Worm (Caenorhabditis elegans) whole organism, L1 larva: ENCODE measurements around the gene F01F1.3.

Experiments used
- C04F5.9 ChIP-seq: sonication (generic microtip); optimal IDR thresholded peaks from 2 replicates; lab custom pipeline; 2016; ENCODE audit warnings: missing genetic modification characterization, missing compliant biosample characterization
- C34B4.2 ChIP-seq: sonication (generic microtip); optimal IDR thresholded peaks from 2 replicates; lab custom pipeline; 2017; ENCODE audit warnings: mild to moderate bottlenecking, missing genetic modification characterization, missing compliant biosample characterization
- F16B12.6 ChIP-seq: fragments of 150-350 bp; optimal IDR thresholded peaks from 2 replicates; lab custom pipeline; 2014; ENCODE audit warnings: missing biosample characterization, missing genetic modification characterization
- Y116A8C.19 ChIP-seq: sonication (generic microtip); optimal IDR thresholded peaks from 2 replicates; lab custom pipeline; 2016; ENCODE audit warnings: missing compliant biosample characterization, missing genetic modification characterization, borderline replicate concordance
- alr-1 ChIP-seq: fragments of 200-800 bp; sonication (Bioruptor generic); optimal IDR thresholded peaks from 2 replicates; lab custom pipeline; 2018; ENCODE audit warnings: borderline replicate concordance, mild to moderate bottlenecking, missing genetic modification characterization, missing compliant biosample characterization
- aly-2 ChIP-seq: fragments of 150-350 bp; optimal IDR thresholded peaks from 2 replicates; lab custom pipeline; 2014; ENCODE audit warnings: missing biosample characterization, missing genetic modification characterization
- ama-1 ChIP-seq: fragments of 150-350 bp; optimal IDR thresholded peaks from 2 replicates; lab custom pipeline; 2014
- ceh-8 ChIP-seq: fragments of 200-800 bp; sonication (Bioruptor generic); optimal IDR thresholded peaks from 2 replicates; lab custom pipeline; 2018; ENCODE audit warnings: mild to moderate bottlenecking, missing genetic modification characterization, moderate library complexity, missing compliant biosample characterization
- ceh-82 ChIP-seq, 3 experiments: fragments of 150-350 bp in 1 of 3; sonication (generic microtip) in 2 of 3; optimal IDR thresholded peaks; 2 replicates each; lab custom pipeline; 2014 to 2017; ENCODE audit warnings: missing biosample characterization in 3 of 3, missing genetic modification characterization in 3 of 3
- ceh-90 ChIP-seq: sonication (generic microtip); optimal IDR thresholded peaks from 2 replicates; lab custom pipeline; 2016; ENCODE audit warnings: missing genetic modification characterization, missing compliant biosample characterization
- ces-1 ChIP-seq: fragments of 150-350 bp; optimal IDR thresholded peaks from 2 replicates; lab custom pipeline; 2014; ENCODE audit warnings: missing biosample characterization, missing genetic modification reagents, missing genetic modification characterization
- dpl-1 ChIP-seq, 3 experiments: fragments of 150-350 bp in 2 of 3; sonication (generic microtip) in 1 of 3; optimal IDR thresholded peaks; 2 replicates each; lab custom pipeline; 2014 to 2017; ENCODE audit warnings: missing biosample characterization in 3 of 3, missing genetic modification characterization in 3 of 3, missing genetic modification reagents in 3 of 3
- dsc-1 ChIP-seq: sonication (generic microtip); optimal IDR thresholded peaks from 2 replicates; lab custom pipeline; 2016; ENCODE audit warnings: mild to moderate bottlenecking, missing genetic modification characterization, missing compliant biosample characterization
- efl-1 ChIP-seq, 4 experiments: fragments of 150-350 bp; optimal IDR thresholded peaks in 3 of 4; peaks in 1 of 4; 1 replicate in 1 of 4; 2 replicates in 3 of 4; lab custom pipeline; 2014; ENCODE audit warnings: missing biosample characterization in 2 of 4, missing genetic modification characterization in 2 of 4, missing genetic modification reagents in 2 of 4
- egl-13 ChIP-seq: sonication (generic microtip); optimal IDR thresholded peaks from 2 replicates; lab custom pipeline; 2016; ENCODE audit warnings: missing genotype, missing genetic modification reagents, missing genetic modification characterization, missing compliant biosample characterization
- elt-2 ChIP-seq: sonication (generic microtip); optimal IDR thresholded peaks from 2 replicates; lab custom pipeline; 2016; ENCODE audit warnings: missing genetic modification characterization, mild to moderate bottlenecking, inconsistent platforms, missing compliant biosample characterization, missing genetic modification reagents
- fkh-10 ChIP-seq: sonication (generic microtip); optimal IDR thresholded peaks from 2 replicates; lab custom pipeline; 2017; ENCODE audit warnings: missing biosample characterization, missing genetic modification reagents, missing genetic modification characterization
- fkh-4 ChIP-seq: sonication (generic microtip); optimal IDR thresholded peaks from 2 replicates; lab custom pipeline; 2016; ENCODE audit warnings: missing compliant biosample characterization, missing genetic modification characterization, borderline replicate concordance
- hlh-17 ChIP-seq: fragments of 200-800 bp; sonication (Bioruptor generic); optimal IDR thresholded peaks from 2 replicates; lab custom pipeline; 2018; ENCODE audit warnings: missing genetic modification characterization, mild to moderate bottlenecking, missing compliant biosample characterization, moderate library complexity, borderline replicate concordance
- hlh-4 ChIP-seq: sonication (generic microtip); optimal IDR thresholded peaks from 2 replicates; lab custom pipeline; 2016; ENCODE audit warnings: mild to moderate bottlenecking, missing genetic modification characterization, missing compliant biosample characterization
- hpl-2 ChIP-seq: fragments of 150-350 bp; optimal IDR thresholded peaks from 2 replicates; lab custom pipeline; 2014; ENCODE audit warnings: missing biosample characterization, missing genetic modification reagents, missing genetic modification characterization
- irx-1 ChIP-seq: sonication (generic microtip); optimal IDR thresholded peaks from 2 replicates; lab custom pipeline; 2016; ENCODE audit warnings: missing genetic modification characterization, missing compliant biosample characterization
- jun-1 ChIP-seq: fragments of 150-350 bp; optimal IDR thresholded peaks from 2 replicates; lab custom pipeline; 2014; ENCODE audit warnings: missing biosample characterization, missing genetic modification reagents, missing genetic modification characterization
- lin-13 ChIP-seq: fragments of 150-350 bp; optimal IDR thresholded peaks from 2 replicates; lab custom pipeline; 2014; ENCODE audit warnings: missing biosample characterization, missing genetic modification reagents, missing genetic modification characterization
- lin-15B ChIP-seq: fragments of 150-350 bp; sonication (generic microtip); optimal IDR thresholded peaks from 3 replicates; lab custom pipeline; 2014; ENCODE audit warnings: missing biosample characterization, missing genetic modification characterization
- lsy-2 ChIP-seq, 2 experiments: fragments of 150-350 bp; optimal IDR thresholded peaks; 2 replicates each; lab custom pipeline; 2014; ENCODE audit warnings: missing biosample characterization in 2 of 2, missing genetic modification characterization in 2 of 2
- mab-9 ChIP-seq: fragments of 200-800 bp; sonication (Bioruptor generic); IDR thresholded peaks from 2 replicates; pipeline ENCODE4 v1.3.6; 2022; ENCODE audit warnings: missing genetic modification reagents, missing genetic modification characterization, missing compliant biosample characterization
- mep-1 ChIP-seq: fragments of 150-350 bp; optimal IDR thresholded peaks from 2 replicates; lab custom pipeline; 2014; ENCODE audit warnings: missing biosample characterization, missing genetic modification characterization
- nhr-11 ChIP-seq: fragments of 150-350 bp; optimal IDR thresholded peaks from 2 replicates; lab custom pipeline; 2014; ENCODE audit warnings: missing biosample characterization, missing genetic modification characterization
- nhr-19 ChIP-seq: fragments of 200-800 bp; sonication (Bioruptor generic); conservative IDR thresholded peaks from 2 replicates; pipeline ENCODE4 v1.3.6; 2022; ENCODE audit warnings: missing genetic modification characterization, missing compliant biosample characterization
- nhr-28 ChIP-seq: fragments of 150-350 bp; optimal IDR thresholded peaks from 2 replicates; lab custom pipeline; 2014; ENCODE audit warnings: missing biosample characterization, missing genetic modification characterization
- nhr-71 ChIP-seq: sonication (generic microtip); optimal IDR thresholded peaks from 2 replicates; lab custom pipeline; 2016; ENCODE audit warnings: mild to moderate bottlenecking, missing genetic modification characterization, moderate library complexity, missing compliant biosample characterization
- nhr-77 ChIP-seq: fragments of 150-350 bp; optimal IDR thresholded peaks from 2 replicates; lab custom pipeline; 2014; ENCODE audit warnings: missing biosample characterization, missing genetic modification characterization
- nhr-84 ChIP-seq: sonication (generic microtip); optimal IDR thresholded peaks from 2 replicates; lab custom pipeline; 2017; ENCODE audit warnings: missing biosample characterization, missing genetic modification characterization
- pax-3 ChIP-seq: fragments of 200-800 bp; sonication (Bioruptor generic); optimal IDR thresholded peaks from 2 replicates; lab custom pipeline; 2018; ENCODE audit warnings: mild to moderate bottlenecking, missing genetic modification characterization, moderate library complexity, missing compliant biosample characterization
- rnt-1 ChIP-seq: sonication (generic microtip); optimal IDR thresholded peaks from 2 replicates; lab custom pipeline; 2016; ENCODE audit warnings: mild to moderate bottlenecking, missing genetic modification characterization, moderate library complexity, missing compliant biosample characterization
- skn-1 ChIP-seq: fragments of 150-350 bp; optimal IDR thresholded peaks from 2 replicates; lab custom pipeline; 2014; ENCODE audit warnings: missing biosample characterization, missing genetic modification characterization
- snpc-4 ChIP-seq: fragments of 150-350 bp; optimal IDR thresholded peaks from 2 replicates; lab custom pipeline; 2014; ENCODE audit warnings: missing biosample characterization, missing genetic modification characterization
- sox-4 ChIP-seq: sonication (generic microtip); optimal IDR thresholded peaks from 2 replicates; lab custom pipeline; 2016; ENCODE audit warnings: missing genetic modification characterization, missing compliant biosample characterization
- sptf-1 ChIP-seq: fragments of 150-350 bp; optimal IDR thresholded peaks from 2 replicates; lab custom pipeline; 2014; ENCODE audit warnings: missing biosample characterization, missing genetic modification characterization
- sup-37 ChIP-seq: fragments of 200-800 bp; sonication (Bioruptor generic); optimal IDR thresholded peaks from 2 replicates; lab custom pipeline; 2018; ENCODE audit warnings: mild to moderate bottlenecking, missing genetic modification characterization, missing compliant biosample characterization
- swsn-7 ChIP-seq: sonication (generic microtip); optimal IDR thresholded peaks from 2 replicates; lab custom pipeline; 2016; ENCODE audit warnings: missing genetic modification characterization, missing compliant biosample characterization
- tbx-2 ChIP-seq: sonication (generic microtip); optimal IDR thresholded peaks from 2 replicates; lab custom pipeline; 2016; ENCODE audit warnings: missing genetic modification characterization, missing compliant biosample characterization
- tlp-1 ChIP-seq: fragments of 150-350 bp; optimal IDR thresholded peaks from 2 replicates; lab custom pipeline; 2014; ENCODE audit warnings: missing biosample characterization, missing genetic modification characterization
- unc-130 ChIP-seq: fragments of 150-350 bp; optimal IDR thresholded peaks from 2 replicates; lab custom pipeline; 2017; ENCODE audit warnings: missing biosample characterization, missing genetic modification characterization, inconsistent platforms
- unc-62 ChIP-seq: fragments of 150-350 bp; optimal IDR thresholded peaks from 2 replicates; lab custom pipeline; 2014; ENCODE audit warnings: missing biosample characterization, missing genetic modification reagents, missing genetic modification characterization
- unc-86 ChIP-seq: sonication (generic microtip); optimal IDR thresholded peaks from 2 replicates; lab custom pipeline; 2016; ENCODE audit warnings: missing genetic modification characterization, missing compliant biosample characterization
- vab-15 ChIP-seq: sonication (generic microtip); optimal IDR thresholded peaks from 2 replicates; lab custom pipeline; 2017; ENCODE audit warnings: missing genotype, mild to moderate bottlenecking, missing genetic modification characterization, missing compliant biosample characterization
- xbp-1 ChIP-seq: sonication (generic microtip); optimal IDR thresholded peaks from 2 replicates; lab custom pipeline; 2016; ENCODE audit warnings: missing genetic modification characterization, missing compliant biosample characterization
- zag-1 ChIP-seq: fragments of 150-350 bp; optimal IDR thresholded peaks from 2 replicates; lab custom pipeline; 2014; ENCODE audit warnings: missing biosample characterization, missing genetic modification characterization
- zip-4 ChIP-seq: fragments of 200-800 bp; sonication (Bioruptor generic); optimal IDR thresholded peaks from 2 replicates; lab custom pipeline; 2018; ENCODE audit warnings: mild to moderate bottlenecking, missing genetic modification characterization, moderate library complexity, missing compliant biosample characterization
- ztf-11 ChIP-seq, 2 experiments: sonication (generic microtip); optimal IDR thresholded peaks; 2 replicates each; lab custom pipeline; 2016 to 2017; ENCODE audit warnings: missing genetic modification characterization in 2 of 2, missing biosample characterization in 1 of 2, missing compliant biosample characterization in 1 of 2
- ztf-4 ChIP-seq: fragments of 150-350 bp; optimal IDR thresholded peaks from 2 replicates; lab custom pipeline; 2014; ENCODE audit warnings: missing biosample characterization, missing genetic modification characterization

The F01F1.3 gene

ce11 chrIII:5871760-5872159, at the start of gene F01F1.3, which contains the start of gene F01F1.11:
Gene F01F1.3 (plus strand): TSS chrIII:5871938.
Gene F01F1.11 (minus strand): TSS chrIII:5871877.
- TF ChIP-seq fkh-4 (tag; lab: Kevin White, UChicago) (peak; percentile 81), nhr-19 (GFP tag; lab: Robert Waterston, UW) (peak; percentile 89), F16B12.6 (tag; lab: Kevin White, UChicago) (peak; percentile 48), lsy-2 (tag; optimal IDR thresholded peaks at IDR 0.05; lab: Kevin White, UChicago) (peak; percentile 84 to 88), snpc-4 (tag; lab: Kevin White, UChicago) (peak; percentile 2), dsc-1 (tag; lab: Kevin White, UChicago) (peak; percentile 59), hlh-17 (no peak), sup-37 (peak; percentile 12), C34B4.2 (tag; lab: Kevin White, UChicago) (no peak), ceh-90 (peak; percentile 91), zag-1 (tag; lab: Kevin White, UChicago) (no peak), nhr-84 (no peak), nhr-77 (tag; lab: Kevin White, UChicago) (peak; percentile 54), alr-1 (no peak), sox-4 (tag; lab: Kevin White, UChicago) (peak; percentile 92), tbx-2 (tag; lab: Kevin White, UChicago) (peak; percentile 91), nhr-11 (tag; lab: Kevin White, UChicago) (peak; percentile 43), aly-2 (tag; lab: Kevin White, UChicago) (peak; percentile 51), unc-62 (GFP tag; lab: Kevin White, UChicago) (no peak), sptf-1 (tag; lab: Kevin White, UChicago) (no peak), hlh-4 (peak; percentile 50), nhr-28 (tag; lab: Kevin White, UChicago) (no peak), elt-2 (tag; lab: Kevin White, UChicago) (peak; percentile 52), vab-15 (tag; lab: Kevin White, UChicago) (no peak), fkh-10 (no peak), ceh-82 (tag; optimal IDR thresholded peaks at IDR 0.05; lab: Kevin White, UChicago) (peak; percentile 69 to 82 (median 79)), efl-1 (optimal IDR thresholded peaks at IDR 0.05; lab: Kevin White, UChicago) (peak; percentile 97 to 98), efl-1 (GFP tag; optimal IDR thresholded peaks at IDR 0.05 in 1 of 2; lab: Kevin White, UChicago) (peak; percentile 96 to 100), mab-9 (GFP tag; lab: Robert Waterston, UW) (peak; percentile 64), lin-15B (peak; percentile 19), irx-1 (tag; lab: Kevin White, UChicago) (peak; percentile 91), ama-1 (lab: Kevin White, UChicago) (no peak), jun-1 (tag; lab: Kevin White, UChicago) (peak; percentile 72), xbp-1 (tag; lab: Kevin White, UChicago) (peak; percentile 89), ceh-8 (GFP tag; lab: Kevin White, UChicago) (peak; percentile 84), lin-13 (GFP tag; lab: Kevin White, UChicago) (peak; percentile 83), tlp-1 (tag; lab: Kevin White, UChicago) (no peak), egl-13 (tag; lab: Kevin White, UChicago) (peak; percentile 90), nhr-71 (peak; percentile 92), skn-1 (peak; percentile 70), dpl-1 (GFP tag; optimal IDR thresholded peaks at IDR 0.05; lab: Kevin White, UChicago) (peak; percentile 95 to 97 (median 96)), rnt-1 (tag; lab: Kevin White, UChicago) (peak; percentile 99), ztf-4 (tag; lab: Kevin White, UChicago) (no peak), pax-3 (peak; percentile 88), swsn-7 (tag; lab: Kevin White, UChicago) (peak; percentile 89), unc-86 (peak; percentile 79), C04F5.9 (tag; lab: Kevin White, UChicago) (peak; percentile 86), hpl-2 (no peak), Y116A8C.19 (peak; percentile 72), ces-1 (GFP tag; lab: Kevin White, UChicago) (no peak), ztf-11 (tag; optimal IDR thresholded peaks at IDR 0.05; lab: Kevin White, UChicago) (peak in 1 of 2 experiments; percentile 95), zip-4 (peak; percentile 51), mep-1 (tag; lab: Kevin White, UChicago) (peak; percentile 78), unc-130 (tag; lab: Kevin White, UChicago) (peak; percentile 74)
